Worm (Caenorhabditis elegans): ENCODE measurements around the gene ZK154.5.

Gene ZK154.5

ce11 chrX:7834117-7834516 is 46.4 kb upstream of the ZK154.5 start, which contains the start of gene sul-3 (continued):
- TF ChIP-seq pha-4 (tag; optimal IDR thresholded peaks at IDR 0.05) = no peak
- TF ChIP-seq T26A5.8 (tag; optimal IDR thresholded peaks at IDR 0.05) = no peak
- no peak for TF ChIP-seq madf-6 (GFP tag; IDR thresholded peaks at IDR 0.05)

ce11 chrX:7827989-7828388 is 40.3 kb upstream of the ZK154.5 start:
- TF ChIP-seq lir-1 (GFP tag; conservative IDR thresholded peaks at IDR 0.05) (no peak), lin-54 (GFP tag; optimal IDR thresholded peaks at IDR 0.05) (no peak), zfh-2 (GFP tag; conservative IDR thresholded peaks at IDR 0.05) (no peak), him-1 (tag; optimal IDR thresholded peaks at IDR 0.05) (no peak), nhr-80 (tag; optimal IDR thresholded peaks at IDR 0.05) (peak; percentile 51)

- TF ChIP-seq unc-62 (GFP tag; optimal IDR thresholded peaks at IDR 0.05) = peak; percentile 26
- TF ChIP-seq rcor-1 (GFP tag; IDR thresholded peaks at IDR 0.05) = no peak
Observed at ce11 chrX:7826590-7827260, 39.0 kb upstream of the ZK154.5 start.

- TF ChIP-seq ZK185.1 (tag; optimal IDR thresholded peaks at IDR 0.05; ENCODE audit: poor library complexity, severe bottlenecking) (peak; percentile 7), lin-26 (GFP tag; IDR thresholded peaks at IDR 0.05) (no peak), nhr-80 (tag; optimal IDR thresholded peaks at IDR 0.05) (peak; percentile 42), attf-5 (GFP tag; optimal IDR thresholded peaks at IDR 0.05) (peak; percentile 20), cebp-1 (GFP tag; IDR thresholded peaks at IDR 0.05) (no peak), cebp-1 (tag; optimal IDR thresholded peaks at IDR 0.05) (no peak), hmg-1.2 (GFP tag; IDR thresholded peaks at IDR 0.05) (peak; percentile 5; the same call in 1 of the 2 replicates), C06A6.2 (GFP tag; conservative IDR thresholded peaks at IDR 0.05) (0 out of 2 replicates have a peak, but pooled peaks have one; percentile 20)
Observed at ce11 chrX:7825707-7826106, 38.0 kb upstream of the ZK154.5 start.

DNA sequence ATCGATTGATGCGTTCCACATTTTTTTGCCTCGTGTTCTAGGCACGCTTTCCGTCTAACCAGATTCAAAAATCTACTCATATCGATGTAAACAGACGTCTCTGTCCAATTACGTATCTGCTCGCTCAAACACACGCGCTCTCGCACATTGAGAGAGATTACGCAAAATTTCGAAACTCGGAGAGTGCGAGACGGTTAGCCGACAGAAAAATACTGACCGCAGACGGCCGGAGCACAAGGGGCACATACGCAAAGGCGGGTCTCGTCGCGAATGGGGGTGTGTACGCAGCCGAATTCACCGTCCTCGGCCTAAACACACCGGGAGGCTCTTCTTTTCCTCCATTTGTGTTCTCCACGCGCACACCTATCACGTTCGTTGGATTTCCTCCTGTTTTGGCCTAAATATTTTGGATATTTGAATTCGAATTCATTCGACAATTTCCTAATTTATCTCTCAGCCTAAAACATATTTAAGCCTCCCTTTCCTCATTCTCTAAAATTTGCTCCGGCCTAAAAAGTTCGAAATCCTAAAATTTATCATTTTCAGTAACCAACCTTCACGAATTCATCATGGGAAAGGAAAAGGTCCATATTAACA is 35.5 kb upstream of the ZK154.5 start, which contains the start of gene eef-1A.2:
Gene eef-1A.2 (plus strand): TSS at position 547 of the 597 bp plus-strand sequence.
- TF ChIP-seq B0261.1 (tag; optimal IDR thresholded peaks at IDR 0.05) (peak; percentile 30), C17E4.6 (GFP tag; IDR thresholded peaks at IDR 0.05) (no peak), nhr-120 (GFP tag; IDR thresholded peaks at IDR 0.05) (no peak), F39B2.1 (GFP tag; IDR thresholded peaks at IDR 0.05) (no peak), T07F8.4 (tag; optimal IDR thresholded peaks at IDR 0.05) (no peak), tbx-9 (tag; optimal IDR thresholded peaks at IDR 0.05; ENCODE audit: borderline replicate concordance) (no peak), aptf-2 (GFP tag; conservative IDR thresholded peaks at IDR 0.05) (no peak), nhr-90 (tag; optimal IDR thresholded peaks at IDR 0.05) (peak; percentile 73), ccch-3 (GFP tag; optimal IDR thresholded peaks at IDR 0.05) (no peak), ceh-79 (tag; optimal IDR thresholded peaks at IDR 0.05) (no peak), F33H1.4 (GFP tag; IDR thresholded peaks at IDR 0.05) (peak; percentile 78), ztf-28 (GFP tag; IDR thresholded peaks at IDR 0.05) (0 out of 2 replicates have a peak, but pooled peaks have one; percentile 46), zim-3 (tag; optimal IDR thresholded peaks at IDR 0.05) (no peak), sdz-38 (tag; optimal IDR thresholded peaks at IDR 0.05) (no peak), nfya-1 (tag; optimal IDR thresholded peaks at IDR 0.05; ENCODE audit: borderline replicate concordance, insufficient read depth) (no peak), nhr-179 (tag; optimal IDR thresholded peaks at IDR 0.05) (no peak), lsy-27 (tag; optimal IDR thresholded peaks at IDR 0.05; ENCODE audit: borderline replicate concordance, insufficient read depth) (no peak), K12H6.12 (tag; optimal IDR thresholded peaks at IDR 0.05) (peak; percentile 98), rcor-1 (GFP tag; IDR thresholded peaks at IDR 0.05) (peak; percentile 53; the same call in 1 of the 2 replicates), hmg-20 (GFP tag; IDR thresholded peaks at IDR 0.05) (no peak), gei-17 (GFP tag; optimal IDR thresholded peaks at IDR 0.05) (peak; percentile 83), hlh-12 (tag; optimal IDR thresholded peaks at IDR 0.05) (no peak), athp-1 (tag; optimal IDR thresholded peaks at IDR 0.05) (peak; percentile 82), F57A8.1 (GFP tag; optimal IDR thresholded peaks at IDR 0.05) (peak; percentile 15), attf-3 (GFP tag; conservative IDR thresholded peaks at IDR 0.05) (no peak)

All from whole organism, young adult.